Worm (Caenorhabditis elegans) whole organism, young adult: ENCODE measurements around the gene M163.21.

Experiments used
- B0261.1 ChIP-seq: sonication (generic microtip); optimal IDR thresholded peaks from 2 replicates; lab custom pipeline; 2016; ENCODE audit warnings: mild to moderate bottlenecking, missing genetic modification characterization, moderate library complexity, missing compliant biosample characterization
- F22D6.2 ChIP-seq: sonication (generic microtip); optimal IDR thresholded peaks from 2 replicates; lab custom pipeline; 2016; ENCODE audit warnings: mild to moderate bottlenecking, missing genetic modification characterization, missing compliant biosample characterization
- F23B12.7 ChIP-seq: sonication (generic microtip); optimal IDR thresholded peaks from 2 replicates; lab custom pipeline; 2017; ENCODE audit warnings: missing genetic modification characterization, mild to moderate bottlenecking, missing compliant biosample characterization, antibody characterized with exemption, moderate library complexity; ENCODE audit not compliant: insufficient read depth
- F33H1.4 ChIP-seq: fragments of 200-800 bp; sonication (Bioruptor generic); IDR thresholded peaks from 2 replicates; pipeline ENCODE4 v1.3.6; 2022; ENCODE audit warnings: missing genetic modification reagents, missing genetic modification characterization, missing compliant biosample characterization
- F55B11.4 ChIP-seq: sonication (generic microtip); optimal IDR thresholded peaks from 2 replicates; lab custom pipeline; 2016; ENCODE audit warnings: missing compliant biosample characterization, missing genetic modification characterization, borderline replicate concordance; ENCODE audit not compliant: insufficient read depth
- T26A5.8 ChIP-seq: sonication (generic microtip); optimal IDR thresholded peaks from 2 replicates; lab custom pipeline; 2016; ENCODE audit warnings: missing genetic modification characterization, missing compliant biosample characterization
- aptf-2 ChIP-seq: fragments of 200-800 bp; sonication (Bioruptor generic); conservative IDR thresholded peaks from 2 replicates; pipeline ENCODE4 v1.3.6; 2022; ENCODE audit warnings: missing genetic modification reagents, missing genetic modification characterization, missing compliant biosample characterization
- athp-1 ChIP-seq: sonication (generic microtip); optimal IDR thresholded peaks from 2 replicates; lab custom pipeline; 2017; ENCODE audit warnings: mild to moderate bottlenecking, missing genetic modification characterization, missing compliant biosample characterization
- attf-3 ChIP-seq: fragments of 200-800 bp; sonication (Bioruptor generic); conservative IDR thresholded peaks from 2 replicates; pipeline ENCODE4 v1.3.6; 2022; ENCODE audit warnings: missing genetic modification reagents, missing genetic modification characterization, missing compliant biosample characterization
- attf-6 ChIP-seq: fragments of 200-800 bp; sonication (Bioruptor generic); IDR thresholded peaks from 2 replicates; pipeline ENCODE4 v1.3.6; 2022; ENCODE audit warnings: missing genetic modification reagents, missing genetic modification characterization, missing compliant biosample characterization
- bed-1 ChIP-seq: fragments of 200-800 bp; sonication (Bioruptor generic); IDR thresholded peaks from 2 replicates; pipeline ENCODE4 v1.3.6; 2022; ENCODE audit warnings: missing genetic modification reagents, missing genetic modification characterization, missing compliant biosample characterization
- ccch-3 ChIP-seq: fragments of 200-800 bp; sonication (Bioruptor generic); optimal IDR thresholded peaks from 2 replicates; lab custom pipeline; 2018; ENCODE audit warnings: mild to moderate bottlenecking, missing genetic modification characterization, missing compliant biosample characterization
- cebp-2 ChIP-seq: fragments of 200-800 bp; sonication (Bioruptor generic); IDR thresholded peaks from 2 replicates; pipeline ENCODE4 v1.3.6; 2022; ENCODE audit warnings: missing genetic modification characterization, missing compliant biosample characterization
- dox-1 ChIP-seq: fragments of 200-800 bp; sonication (Bioruptor generic); IDR thresholded peaks from 2 replicates; pipeline ENCODE4 v1.3.6; 2022; ENCODE audit warnings: missing genetic modification reagents, missing genetic modification characterization, missing compliant biosample characterization
- dpff-1 ChIP-seq: sonication (generic microtip); optimal IDR thresholded peaks from 2 replicates; lab custom pipeline; 2017; ENCODE audit warnings: mild to moderate bottlenecking, missing genetic modification characterization, missing compliant biosample characterization
- egl-44 ChIP-seq: fragments of 200-800 bp; sonication (Bioruptor generic); IDR thresholded peaks from 2 replicates; pipeline ENCODE4 v1.3.6; 2022; ENCODE audit warnings: missing genetic modification reagents, missing genetic modification characterization, missing compliant biosample characterization
- ekl-4 ChIP-seq: fragments of 200-800 bp; sonication (Bioruptor generic); IDR thresholded peaks from 2 replicates; pipeline ENCODE4 v1.3.6; 2022; ENCODE audit warnings: missing genetic modification reagents, missing genetic modification characterization, missing compliant biosample characterization
- ets-4 ChIP-seq: fragments of 200-800 bp; sonication (Bioruptor generic); optimal IDR thresholded peaks from 2 replicates; lab custom pipeline; 2018; ENCODE audit warnings: mild to moderate bottlenecking, missing genetic modification characterization, missing compliant biosample characterization
- fkh-3 ChIP-seq: sonication (generic microtip); optimal IDR thresholded peaks from 2 replicates; lab custom pipeline; 2016; ENCODE audit warnings: mild to moderate bottlenecking, missing genetic modification characterization, missing compliant biosample characterization
- him-1 ChIP-seq: sonication (generic microtip); optimal IDR thresholded peaks from 2 replicates; lab custom pipeline; 2016; ENCODE audit warnings: missing genotype, missing genetic modification reagents, missing genetic modification characterization, missing compliant biosample characterization
- hlh-26 ChIP-seq: fragments of 200-800 bp; sonication (Bioruptor generic); conservative IDR thresholded peaks from 2 replicates; pipeline ENCODE4 v1.3.6; 2022; ENCODE audit warnings: missing genetic modification reagents, missing genetic modification characterization, missing compliant biosample characterization
- hmg-1.2 ChIP-seq: fragments of 200-800 bp; sonication (Bioruptor generic); IDR thresholded peaks from 2 replicates; pipeline ENCODE4 v1.3.6; 2022; ENCODE audit warnings: missing genetic modification reagents, missing genetic modification characterization, missing compliant biosample characterization
- lin-40 ChIP-seq: sonication (generic microtip); optimal IDR thresholded peaks from 2 replicates; lab custom pipeline; 2016; ENCODE audit warnings: missing genetic modification characterization, mild to moderate bottlenecking, missing compliant biosample characterization, missing genotype, missing genetic modification reagents
- lin-54 ChIP-seq: fragments of 200-800 bp; sonication (Bioruptor generic); optimal IDR thresholded peaks from 2 replicates; lab custom pipeline; 2018; ENCODE audit warnings: mild to moderate bottlenecking, missing genetic modification characterization, missing compliant biosample characterization
- madf-10 ChIP-seq: sonication (generic microtip); optimal IDR thresholded peaks from 2 replicates; lab custom pipeline; 2016; ENCODE audit warnings: mild to moderate bottlenecking, missing genetic modification characterization, missing compliant biosample characterization
- madf-3 ChIP-seq: fragments of 200-800 bp; sonication (Bioruptor generic); IDR thresholded peaks from 2 replicates; pipeline ENCODE4 v1.3.6; 2022; ENCODE audit warnings: missing genetic modification reagents, missing genetic modification characterization, missing compliant biosample characterization
- madf-8 ChIP-seq: fragments of 200-800 bp; sonication (Bioruptor generic); conservative IDR thresholded peaks from 2 replicates; pipeline ENCODE4 v1.3.6; 2022; ENCODE audit warnings: missing genetic modification reagents, missing genetic modification characterization, missing compliant biosample characterization
- mel-28 ChIP-seq: sonication (generic microtip); optimal IDR thresholded peaks from 2 replicates; lab custom pipeline; 2016; ENCODE audit warnings: borderline replicate concordance, mild to moderate bottlenecking, missing genetic modification characterization, missing compliant biosample characterization
- mxl-1 ChIP-seq: sonication (generic microtip); optimal IDR thresholded peaks from 2 replicates; lab custom pipeline; 2016; ENCODE audit warnings: missing genetic modification characterization, missing compliant biosample characterization
- nfya-1 ChIP-seq: sonication (generic microtip); optimal IDR thresholded peaks from 2 replicates; lab custom pipeline; 2017; ENCODE audit warnings: antibody characterized with exemption, missing compliant biosample characterization, missing genetic modification characterization, borderline replicate concordance; ENCODE audit not compliant: insufficient read depth
- nfya-2 ChIP-seq: fragments of 200-800 bp; sonication (Bioruptor generic); IDR thresholded peaks from 2 replicates; pipeline ENCODE4 v1.3.6; 2022; ENCODE audit warnings: missing genetic modification reagents, missing genetic modification characterization, missing compliant biosample characterization
- nhr-80 ChIP-seq: sonication (generic microtip); optimal IDR thresholded peaks from 2 replicates; lab custom pipeline; 2016; ENCODE audit warnings: missing genetic modification characterization, missing compliant biosample characterization
- pbrm-1 ChIP-seq: fragments of 200-800 bp; sonication (Bioruptor generic); IDR thresholded peaks from 2 replicates; pipeline ENCODE4 v1.3.6; 2022; ENCODE audit warnings: missing genetic modification reagents, missing genetic modification characterization, missing compliant biosample characterization
- rcor-1 ChIP-seq: fragments of 200-800 bp; sonication (Bioruptor generic); IDR thresholded peaks from 2 replicates; pipeline ENCODE4 v1.3.6; 2022; ENCODE audit warnings: missing genetic modification reagents, missing genetic modification characterization, missing compliant biosample characterization
- rpc-1 ChIP-seq, 2 experiments: fragments of 150-350 bp in 1 of 2; sonication (generic microtip) in 1 of 2; optimal IDR thresholded peaks; 2 replicates each; lab custom pipeline; 2014 to 2018; ENCODE audit warnings: missing biosample characterization in 1 of 2, missing genetic modification characterization in 1 of 2, missing genetic modification reagents in 1 of 2, missing genotype in 1 of 2
- snpc-1.1 ChIP-seq: sonication (generic microtip); optimal IDR thresholded peaks from 2 replicates; lab custom pipeline; 2017; ENCODE audit warnings: missing genetic modification characterization, mild to moderate bottlenecking, missing compliant biosample characterization, antibody characterized with exemption, moderate library complexity, missing genotype, missing genetic modification reagents; ENCODE audit not compliant: insufficient read depth
- snpc-1.3 ChIP-seq: sonication (generic microtip); optimal IDR thresholded peaks from 2 replicates; lab custom pipeline; 2017; ENCODE audit warnings: missing genetic modification characterization, mild to moderate bottlenecking, missing compliant biosample characterization, antibody characterized with exemption, moderate library complexity, missing genotype, missing genetic modification reagents; ENCODE audit not compliant: insufficient read depth
- tbx-9 ChIP-seq: sonication (generic microtip); optimal IDR thresholded peaks from 2 replicates; lab custom pipeline; 2016; ENCODE audit warnings: borderline replicate concordance, missing genetic modification characterization, inconsistent platforms, missing compliant biosample characterization
- unc-130 ChIP-seq: sonication (generic microtip); optimal IDR thresholded peaks from 2 replicates; lab custom pipeline; 2016; ENCODE audit warnings: missing genetic modification reagents, missing genetic modification characterization, missing compliant biosample characterization
- xnd-1 ChIP-seq: sonication (generic microtip); optimal IDR thresholded peaks from 2 replicates; lab custom pipeline; 2016; ENCODE audit warnings: missing genotype, missing genetic modification reagents, missing genetic modification characterization, missing compliant biosample characterization
- zfh-2 ChIP-seq: fragments of 200-800 bp; sonication (Bioruptor generic); conservative IDR thresholded peaks from 2 replicates; pipeline ENCODE4 v1.3.6; 2022; ENCODE audit warnings: missing genetic modification reagents, missing genetic modification characterization, missing compliant biosample characterization
- ztf-28 ChIP-seq: fragments of 200-800 bp; sonication (Bioruptor generic); IDR thresholded peaks from 2 replicates; pipeline ENCODE4 v1.3.6; 2022; ENCODE audit warnings: missing genetic modification reagents, missing genetic modification characterization, missing compliant biosample characterization

The M163.21 gene

DNA sequence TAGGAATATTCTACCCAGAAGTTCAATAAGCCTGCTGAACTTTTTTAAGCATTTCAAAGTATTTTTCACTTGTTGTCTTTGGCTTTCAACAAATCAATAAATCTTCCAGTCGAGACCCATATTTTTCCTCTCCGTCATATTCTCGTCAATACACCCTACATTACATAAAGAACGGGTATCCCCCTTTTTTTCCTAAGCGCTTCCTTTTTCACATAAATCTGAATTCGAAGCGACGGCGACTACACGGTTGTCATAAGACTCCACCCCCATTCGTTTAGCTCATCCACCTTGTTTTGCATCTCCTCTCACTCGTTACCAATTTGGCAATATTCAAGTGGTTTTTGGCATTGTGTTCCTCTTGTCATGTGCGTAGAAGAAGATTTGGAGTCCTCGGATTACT is 2.7 kb downstream of the M163.21 start, which contains the start of gene M163.9:
M163.9 (plus strand) TSS at position 301 of the 400 bp plus-strand sequence.
- TF ChIP-seq cebp-2, result no peak
- TF ChIP-seq lin-40 (tag; lab: Kevin White, UChicago), result no peak
- no peak for TF ChIP-seq egl-44 (GFP tag; lab: Robert Waterston, UW)
- TF ChIP-seq lin-54 (GFP tag; lab: Kevin White, UChicago), result no peak
- TF ChIP-seq B0261.1 (tag; lab: Kevin White, UChicago), result no peak
- TF ChIP-seq hlh-26, result no peak
- TF ChIP-seq nfya-1, result no peak
- TF ChIP-seq bed-1 (GFP tag; lab: Robert Waterston, UW), result no peak
- TF ChIP-seq zfh-2 (GFP tag; lab: Robert Waterston, UW), result no peak
- TF ChIP-seq fkh-3 (tag; lab: Kevin White, UChicago), result no peak
- TF ChIP-seq snpc-1.1 (tag; lab: Kevin White, UChicago), result no peak
- no peak for TF ChIP-seq F33H1.4 (GFP tag; lab: Robert Waterston, UW)
- no peak for TF ChIP-seq unc-130 (GFP tag; lab: Kevin White, UChicago)
- no peak for TF ChIP-seq nhr-80
- TF ChIP-seq ccch-3 (GFP tag; lab: Kevin White, UChicago), result no peak
- TF ChIP-seq mxl-1 (tag; lab: Kevin White, UChicago), result no peak
- TF ChIP-seq dpff-1, result no peak
- no peak for TF ChIP-seq madf-3
- TF ChIP-seq him-1 (tag; lab: Kevin White, UChicago), result no peak

DNA sequence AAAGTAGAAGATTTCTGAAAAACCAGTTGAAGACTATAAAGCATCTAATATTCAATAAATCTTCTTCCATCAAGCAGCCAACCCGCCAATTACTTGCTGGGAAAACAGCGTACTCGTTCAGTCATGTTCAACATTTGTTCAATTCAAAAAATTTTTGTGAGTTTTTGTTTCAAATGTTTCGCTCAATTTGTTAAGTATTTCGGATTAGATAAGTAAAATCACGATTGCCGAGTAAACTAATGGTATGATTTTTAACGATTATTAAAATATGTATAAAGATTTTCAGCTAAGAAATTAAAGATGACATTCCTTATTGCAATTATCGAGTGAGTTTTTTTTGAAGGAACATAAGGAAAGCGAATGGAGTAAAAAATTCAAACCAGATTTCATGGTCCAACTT is 4.1 kb downstream of the M163.21 start, which contains the start of gene M163.10:
M163.10 (plus strand) TSS at position 301 of the 400 bp plus-strand sequence.
- TF ChIP-seq rcor-1 (GFP tag; lab: Robert Waterston, UW), result no peak

DNA sequence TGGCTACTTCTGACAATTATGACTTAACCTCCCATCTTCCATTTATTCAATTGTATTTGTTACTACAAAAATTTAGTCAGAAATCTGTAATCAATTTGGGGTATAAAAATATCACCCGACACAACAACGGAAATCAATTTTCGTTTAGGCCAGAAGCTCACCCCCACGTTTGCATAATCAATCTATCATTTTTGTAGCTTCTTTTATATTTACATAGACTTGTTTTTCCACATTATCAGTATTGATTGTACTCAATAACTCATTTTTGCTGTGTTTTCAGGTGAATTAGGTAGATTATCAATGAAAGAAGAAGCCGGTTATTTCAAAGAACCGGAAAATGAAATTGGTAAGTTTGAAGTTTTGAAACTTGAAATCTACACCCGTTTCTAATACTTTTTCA is 7.1 kb downstream of the M163.21 start, which contains the start of gene M163.5:
M163.5 (plus strand) TSS at position 301 of the 400 bp plus-strand sequence.
- TF ChIP-seq nfya-2 (GFP tag; lab: Robert Waterston, UW), result no peak
- no peak for TF ChIP-seq F23B12.7
- TF ChIP-seq rpc-1 (optimal IDR thresholded peaks at IDR 0.05; lab: Kevin White, UChicago), result no peak
- TF ChIP-seq rpc-1 (tag; optimal IDR thresholded peaks at IDR 0.05; lab: Kevin White, UChicago), result no peak
- no peak for TF ChIP-seq lin-54 (GFP tag; lab: Kevin White, UChicago)
- no peak for TF ChIP-seq ztf-28
- no peak for TF ChIP-seq nhr-80
- no peak for TF ChIP-seq F22D6.2
- TF ChIP-seq dox-1 (GFP tag; lab: Robert Waterston, UW), result no peak
- TF ChIP-seq, all 124 proteins: peak for 0

DNA sequence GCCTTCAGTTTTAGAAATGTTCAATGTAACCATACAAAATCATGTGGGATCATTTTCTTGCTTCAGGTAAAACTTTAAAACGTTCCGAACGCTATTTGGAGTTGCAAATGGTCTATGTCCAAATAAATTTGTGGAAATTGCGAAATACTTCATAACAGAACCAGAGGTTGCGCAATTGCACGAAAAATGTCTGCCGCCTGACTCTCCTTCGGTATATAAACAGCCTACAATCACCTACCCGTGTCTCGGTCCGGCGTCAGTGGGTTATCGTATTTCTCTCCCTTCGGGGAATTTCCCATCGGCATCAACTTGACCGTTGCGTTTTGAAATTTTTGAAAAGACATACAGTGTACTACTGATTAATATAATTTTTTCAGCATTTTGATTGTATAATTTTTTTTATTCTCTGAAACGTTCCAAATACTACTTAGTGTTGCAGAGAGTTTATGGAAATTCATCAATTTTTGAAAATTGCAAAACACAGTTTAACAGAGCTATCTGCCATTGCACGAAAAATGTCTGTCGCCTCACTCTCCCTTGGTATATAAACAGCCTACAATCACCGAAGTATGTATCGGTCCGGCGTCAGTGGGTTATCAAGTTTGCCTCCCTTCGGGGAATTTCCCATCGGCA is 10.1 kb downstream of the M163.21 start:
- no peak for TF ChIP-seq mel-28 (tag; lab: Kevin White, UChicago)
- no peak for TF ChIP-seq aptf-2 (GFP tag; lab: Robert Waterston, UW)
- no peak for TF ChIP-seq snpc-1.1 (tag; lab: Kevin White, UChicago)
- TF ChIP-seq nfya-1, result no peak
- peak; percentile 14 for TF ChIP-seq nhr-80
- TF ChIP-seq madf-10 (tag; lab: Kevin White, UChicago), result no peak
- TF ChIP-seq F55B11.4 (tag; lab: Kevin White, UChicago), result no peak
- peak; percentile 59 for TF ChIP-seq hmg-1.2 (GFP tag; lab: Robert Waterston, UW)
- TF ChIP-seq athp-1 (tag; lab: Kevin White, UChicago), result peak; percentile 27
- no peak for TF ChIP-seq T26A5.8 (tag; lab: Kevin White, UChicago)
- peak; percentile 6 for TF ChIP-seq snpc-1.3 (tag; lab: Kevin White, UChicago)
- no peak for TF ChIP-seq xnd-1
- TF ChIP-seq bed-1 (GFP tag; lab: Robert Waterston, UW), result no peak
- no peak for TF ChIP-seq attf-3 (GFP tag; lab: Robert Waterston, UW)
- TF ChIP-seq F33H1.4 (GFP tag; lab: Robert Waterston, UW), result no peak
- TF ChIP-seq attf-6 (GFP tag; lab: Robert Waterston, UW), result no peak
- no peak for TF ChIP-seq madf-8 (GFP tag; lab: Robert Waterston, UW)
- TF ChIP-seq ets-4, result no peak
- peak; percentile 25; the same call in 1 of the 2 replicates for TF ChIP-seq ekl-4
- TF ChIP-seq tbx-9 (tag; lab: Kevin White, UChicago), result no peak
- TF ChIP-seq ccch-3 (GFP tag; lab: Kevin White, UChicago), result no peak
- peak; percentile 73 for TF ChIP-seq pbrm-1
